Fruit fly (Drosophila melanogaster): ENCODE data around the gene Nup133.

Nup133 gene

DNA sequence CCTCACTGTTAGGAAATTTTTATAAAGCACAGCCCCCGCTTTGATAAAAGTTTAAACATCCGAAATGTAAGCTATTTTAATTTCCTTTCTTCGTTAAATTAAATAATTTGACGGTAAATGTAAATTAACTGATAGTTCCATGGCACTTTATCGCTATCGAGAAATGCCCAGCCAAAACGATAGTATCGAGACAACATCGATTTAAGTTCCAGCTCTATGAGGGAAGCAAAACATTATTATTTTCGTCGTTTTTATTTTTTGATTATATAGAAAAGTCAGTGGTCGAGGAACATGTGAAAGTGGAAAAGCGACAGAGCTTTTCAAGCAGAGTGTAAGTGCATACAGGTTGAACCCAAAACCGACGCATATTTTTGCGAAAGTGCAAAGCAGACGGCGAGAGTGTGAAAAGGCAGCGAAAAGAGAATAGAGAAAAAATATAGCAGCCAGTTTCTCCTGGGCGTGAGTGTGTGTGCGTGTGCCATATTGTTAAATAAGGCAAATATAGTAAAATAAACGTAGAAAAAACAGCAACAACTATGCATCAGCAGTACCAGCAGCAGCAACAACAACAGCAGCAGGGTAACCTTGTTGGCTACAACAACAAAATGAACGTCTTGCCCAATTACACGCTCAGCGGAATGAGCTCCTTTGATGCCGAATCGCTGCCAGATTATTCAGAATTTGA is 36.5 kb downstream of the Nup133 start, which contains the start of gene CG45049 (continued):
- TF ChIP-seq Aef1 (GFP tag; IDR thresholded peaks at IDR 0.05) (peak; percentile 29; the same call in 2 of the 3 replicates), gcm2 (GFP tag; optimal IDR thresholded peaks at IDR 0.05) (no peak), CG34422 (GFP tag; IDR thresholded peaks at IDR 0.05) (no peak), E2f1 (GFP tag; IDR thresholded peaks at IDR 0.05) (no peak), CG9932 (GFP tag; IDR thresholded peaks at IDR 0.05) (peak; percentile 65), zen2 (GFP tag; IDR thresholded peaks at IDR 0.05; ENCODE audit: partially characterized antibody) (peak; percentile 88), sug (tag; optimal IDR thresholded peaks at IDR 0.05) (no peak), mam (GFP tag; optimal IDR thresholded peaks at IDR 0.05) (peak; percentile 25), pita (GFP tag; optimal IDR thresholded peaks at IDR 0.05) (no peak), lilli (GFP tag; optimal IDR thresholded peaks at IDR 0.05) (peak; percentile 34), Ptx1 (GFP tag; IDR thresholded peaks at IDR 0.05) (no peak), MTF-1 (GFP tag; optimal IDR thresholded peaks at IDR 0.05; ENCODE audit: borderline replicate concordance) (no peak), Sox102F (GFP tag; optimal IDR thresholded peaks at IDR 0.05) (no peak), CG17829 (tag; optimal IDR thresholded peaks at IDR 0.05) (no peak), sd (tag; optimal IDR thresholded peaks at IDR 0.05) (no peak), CG1529 (GFP tag; optimal IDR thresholded peaks at IDR 0.05) (no peak), h (optimal IDR thresholded peaks at IDR 0.05) (no peak), vnd (GFP tag; IDR thresholded peaks at IDR 0.05; ENCODE audit: partially characterized antibody) (peak; percentile 89), MESR4 (GFP tag; optimal IDR thresholded peaks at IDR 0.05) (peak; percentile 57), CG6683 (GFP tag; optimal IDR thresholded peaks at IDR 0.05) (no peak), en (GFP tag; optimal IDR thresholded peaks at IDR 0.05) (no peak), Atf3 (GFP tag; optimal IDR thresholded peaks at IDR 0.05) (no peak), Opbp (GFP tag; IDR thresholded peaks at IDR 0.05; ENCODE audit: partially characterized antibody) (peak; percentile 94), amos (GFP tag; IDR thresholded peaks at IDR 0.05; ENCODE audit: partially characterized antibody) (peak; percentile 96), CG6175 (GFP tag; IDR thresholded peaks at IDR 0.05) (no peak), CG8290 (GFP tag; optimal IDR thresholded peaks at IDR 0.05) (no peak), CG8290 (tag; optimal IDR thresholded peaks at IDR 0.05) (peak in 1 of 2 experiments; percentile 5), CG15514 (GFP tag; optimal IDR thresholded peaks at IDR 0.05) (no peak), Scr (GFP tag; IDR thresholded peaks at IDR 0.05; ENCODE audit: partially characterized antibody) (peak; percentile 92), dpn (GFP tag; optimal IDR thresholded peaks at IDR 0.05) (peak in 1 of 2 experiments; percentile 31), Dip2 (GFP tag; IDR thresholded peaks at IDR 0.05) (no peak), Spps (tag; optimal IDR thresholded peaks at IDR 0.05) (no peak), ato (GFP tag; IDR thresholded peaks at IDR 0.05; ENCODE audit: partially characterized antibody) (peak; percentile 92), HLH4C (GFP tag; IDR thresholded peaks at IDR 0.05; ENCODE audit: partially characterized antibody) (peak; percentile 87), CG18599 (GFP tag; optimal IDR thresholded peaks at IDR 0.05) (no peak), Hr51 (GFP tag; optimal IDR thresholded peaks at IDR 0.05) (no peak), CG6765 (GFP tag; optimal IDR thresholded peaks at IDR 0.05) (no peak), Hr39 (optimal IDR thresholded peaks at IDR 0.05) (no peak), pzg (GFP tag; optimal IDR thresholded peaks at IDR 0.05) (peak; percentile 40), mld (GFP tag; IDR thresholded peaks at IDR 0.05; ENCODE audit: partially characterized antibody) (peak; percentile 86; the same call in 2 of the 3 replicates), Ets65A (GFP tag) (peak; percentile 35)
